Worm (Caenorhabditis elegans): Measurements from ENCODE around the gene W01C8.5.

The W01C8.5 gene

DNA sequence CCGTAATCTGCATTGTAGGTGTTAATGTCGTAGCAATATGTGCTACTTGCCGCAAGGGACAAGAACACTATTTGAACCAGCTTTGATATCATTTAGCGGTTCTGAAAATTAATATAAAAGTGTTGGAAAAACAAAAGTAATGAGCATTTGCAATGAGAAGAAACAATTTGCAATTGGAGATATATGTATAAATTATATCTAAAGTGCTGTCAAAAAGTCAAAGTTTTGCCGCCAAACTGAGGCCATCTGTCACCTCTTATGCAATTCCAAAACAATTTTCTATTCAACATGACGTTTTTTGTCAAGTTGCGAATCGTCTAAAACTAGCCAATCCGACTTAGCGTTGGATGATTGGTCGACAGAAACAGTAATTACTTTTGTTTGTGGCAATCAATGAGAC, at the start of gene W01C8.5:
Gene W01C8.5, minus strand, starts transcription at position 101 of the 400 bp plus-strand sequence.
- no peak for TF ChIP-seq elt-2 (tag; optimal IDR thresholded peaks at IDR 0.05)
- no peak for TF ChIP-seq hlh-6 (tag; optimal IDR thresholded peaks at IDR 0.05)
- no peak for TF ChIP-seq lin-11 (tag; optimal IDR thresholded peaks at IDR 0.05)
- no peak for TF ChIP-seq unc-55 (GFP tag; optimal IDR thresholded peaks at IDR 0.05)
- TF ChIP-seq dve-1 (tag; optimal IDR thresholded peaks at IDR 0.05) = no peak
- TF ChIP-seq unc-3 (GFP tag; conservative IDR thresholded peaks at IDR 0.05) = no peak
- TF ChIP-seq unc-3 (tag; optimal IDR thresholded peaks at IDR 0.05) = no peak
- TF ChIP-seq unc-86 (tag; optimal IDR thresholded peaks at IDR 0.05) = no peak
- no peak for TF ChIP-seq hlh-15 (tag; optimal IDR thresholded peaks at IDR 0.05)

DNA sequence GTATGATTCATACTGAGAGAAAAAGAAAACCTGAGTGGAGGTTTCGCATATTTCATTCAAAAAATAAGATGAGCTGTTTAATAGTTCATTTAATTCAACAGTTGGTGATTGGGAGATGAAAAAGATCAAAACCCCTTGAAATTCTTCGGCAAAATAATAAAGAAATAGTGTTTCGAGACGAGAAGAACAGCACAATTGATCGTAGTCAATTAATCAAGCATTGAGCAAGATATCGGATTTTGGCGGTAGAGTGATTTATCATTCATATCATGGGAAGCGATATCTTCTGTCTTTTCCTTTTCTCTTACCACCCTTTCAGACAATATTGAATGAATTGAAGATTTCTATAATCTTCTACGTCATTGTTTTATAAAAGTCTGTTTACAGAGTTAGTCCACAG, 49.6 kb upstream of the W01C8.5 start:
- TF ChIP-seq pax-1 (tag; optimal IDR thresholded peaks at IDR 0.05) = no peak
- peak; percentile 43 for TF ChIP-seq unc-55 (GFP tag; optimal IDR thresholded peaks at IDR 0.05)
- TF ChIP-seq gmeb-2 (tag; optimal IDR thresholded peaks at IDR 0.05) = no peak
- no peak for TF ChIP-seq C08G9.2 (tag; optimal IDR thresholded peaks at IDR 0.05)
- no peak for TF ChIP-seq fkh-10 (GFP tag; optimal IDR thresholded peaks at IDR 0.05)
- no peak for TF ChIP-seq ceh-45 (GFP tag; IDR thresholded peaks at IDR 0.05)
- TF ChIP-seq fax-1 (tag; optimal IDR thresholded peaks at IDR 0.05) = no peak
- TF ChIP-seq T23F11.4 (GFP tag; optimal IDR thresholded peaks at IDR 0.05) = no peak

DNA sequence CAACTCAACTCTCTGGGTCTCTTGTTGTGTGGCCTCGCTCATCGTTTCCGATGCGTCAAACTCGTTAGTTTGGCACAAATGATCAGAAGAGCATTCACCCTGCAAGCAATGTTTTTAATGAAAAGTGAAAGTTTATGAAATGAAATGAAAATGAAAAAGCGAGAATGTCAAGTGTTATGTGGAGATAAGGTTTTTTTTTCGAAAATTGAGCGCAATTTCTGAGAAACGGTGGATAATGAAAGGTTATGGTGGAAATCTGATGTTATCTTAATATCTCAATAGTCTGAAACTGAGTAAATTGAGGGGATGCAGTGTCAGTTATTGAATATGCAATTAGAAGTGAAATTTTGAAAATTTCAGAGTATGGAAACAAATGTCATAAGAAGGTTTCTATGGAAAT, 46.1 kb upstream of the W01C8.5 start, which contains the start of gene gnrr-4:
Gene gnrr-4, minus strand, starts transcription at position 101 of the 400 bp plus-strand sequence.
- no peak for TF ChIP-seq npax-4 (tag; optimal IDR thresholded peaks at IDR 0.05)
- TF ChIP-seq pax-1 (tag; optimal IDR thresholded peaks at IDR 0.05) = no peak
- TF ChIP-seq ceh-45 (GFP tag; IDR thresholded peaks at IDR 0.05) = no peak
- TF ChIP-seq madf-2 (tag; optimal IDR thresholded peaks at IDR 0.05) = no peak
- TF ChIP-seq ceh-14 (tag; optimal IDR thresholded peaks at IDR 0.05) = no peak
- no peak for TF ChIP-seq che-1 (tag; optimal IDR thresholded peaks at IDR 0.05)
- TF ChIP-seq lin-11 (tag; optimal IDR thresholded peaks at IDR 0.05) = no peak
- no peak for TF ChIP-seq elt-4 (tag; optimal IDR thresholded peaks at IDR 0.05)
- no peak for TF ChIP-seq Y22D7AL.16 (tag; optimal IDR thresholded peaks at IDR 0.05)
- TF ChIP-seq T23F11.4 (GFP tag; optimal IDR thresholded peaks at IDR 0.05) = no peak
- TF ChIP-seq gmeb-2 (tag; optimal IDR thresholded peaks at IDR 0.05) = no peak
- TF ChIP-seq ceh-19 (GFP tag; optimal IDR thresholded peaks at IDR 0.05) = no peak
- no peak for TF ChIP-seq ref-2 (tag; optimal IDR thresholded peaks at IDR 0.05)
- TF ChIP-seq pha-4 (tag; optimal IDR thresholded peaks at IDR 0.05) = no peak
- TF ChIP-seq zip-5 (tag; optimal IDR thresholded peaks at IDR 0.05) = no peak
- TF ChIP-seq syd-9 (tag; optimal IDR thresholded peaks at IDR 0.05) = no peak
- TF ChIP-seq C08G9.2 (tag; optimal IDR thresholded peaks at IDR 0.05) = no peak

DNA sequence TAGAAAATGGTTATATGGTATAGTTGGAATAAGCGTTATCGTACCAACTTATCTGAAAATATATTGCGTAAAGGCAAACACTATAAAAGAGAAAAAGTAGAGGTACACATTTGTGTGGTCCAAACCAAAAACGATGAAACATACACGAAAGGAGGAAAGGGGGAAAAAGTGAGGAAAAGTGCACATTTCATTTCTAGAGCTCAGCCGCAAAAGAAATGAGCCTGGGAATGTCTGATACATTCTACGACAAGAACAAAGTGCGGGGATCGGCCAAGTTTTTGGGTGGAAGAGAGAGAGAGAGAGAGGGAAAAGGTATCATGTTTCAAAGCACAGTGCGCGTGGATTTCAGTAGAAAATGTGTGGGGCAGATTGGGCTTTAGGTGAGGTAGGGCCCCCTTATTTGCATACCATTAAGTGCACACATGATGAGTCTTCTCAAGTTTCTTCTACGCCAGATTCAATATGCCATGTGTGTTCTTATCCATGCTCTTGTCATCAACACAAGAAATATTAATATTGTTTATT, 36.7 kb upstream of the W01C8.5 start, which contains the start of gene rgs-6:
Gene rgs-6, minus strand, starts transcription at position 51 of the 525 bp plus-strand sequence.
- no peak for TF ChIP-seq fkh-10 (GFP tag; optimal IDR thresholded peaks at IDR 0.05)
- peak; percentile 88 for TF ChIP-seq ceh-34 (tag; optimal IDR thresholded peaks at IDR 0.05)
- peak; percentile 71 for TF ChIP-seq ceh-19 (GFP tag; optimal IDR thresholded peaks at IDR 0.05)

DNA sequence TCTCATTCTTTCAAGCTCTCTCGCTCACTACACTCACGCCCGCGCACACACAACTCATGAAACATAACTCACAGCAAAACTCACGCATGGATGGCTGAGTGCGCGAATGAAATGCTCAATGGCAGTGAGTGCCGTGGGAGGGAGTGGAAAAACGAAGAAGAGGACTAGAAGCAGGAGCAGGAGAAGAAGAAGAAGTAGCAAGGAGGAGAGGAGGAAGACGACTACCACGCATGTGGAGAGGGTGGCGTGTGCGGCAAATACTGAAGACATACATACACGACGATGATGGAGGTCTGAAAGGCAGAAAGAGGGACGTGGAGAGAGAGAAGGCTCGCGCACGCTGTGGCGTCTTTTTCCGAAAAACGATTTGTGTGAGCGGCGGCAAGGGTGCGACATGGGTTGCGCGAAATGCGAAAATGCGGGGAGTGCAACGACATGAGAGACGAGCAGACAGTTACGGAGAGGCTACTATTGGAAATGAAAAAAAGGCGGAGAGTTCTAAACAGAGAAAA, 31.9 kb upstream of the W01C8.5 start:
- no peak for TF ChIP-seq ama-1 (optimal IDR thresholded peaks at IDR 0.05)
- no peak for TF ChIP-seq nhr-11 (tag; optimal IDR thresholded peaks at IDR 0.05)
- TF ChIP-seq hlh-6 (tag; optimal IDR thresholded peaks at IDR 0.05) = peak; percentile 30
- TF ChIP-seq ceh-31 (tag; optimal IDR thresholded peaks at IDR 0.05) = peak; percentile 80
- peak; percentile 79 for TF ChIP-seq ceh-19 (GFP tag; optimal IDR thresholded peaks at IDR 0.05)
- peak; percentile 4 for TF ChIP-seq rnt-1 (tag; optimal IDR thresholded peaks at IDR 0.05)
- TF ChIP-seq ttx-3 (tag; optimal IDR thresholded peaks at IDR 0.05) = no peak
- peak; percentile 32 for TF ChIP-seq ceh-2 (tag; optimal IDR thresholded peaks at IDR 0.05)
- TF ChIP-seq C08G9.2 (tag; optimal IDR thresholded peaks at IDR 0.05) = peak; percentile 61
- TF ChIP-seq unc-3 (GFP tag; conservative IDR thresholded peaks at IDR 0.05) = 0 out of 2 replicates have a peak, but pooled peaks have one; percentile 3
- TF ChIP-seq unc-3 (tag; optimal IDR thresholded peaks at IDR 0.05) = no peak
- no peak for TF ChIP-seq elt-2 (tag; optimal IDR thresholded peaks at IDR 0.05)
- TF ChIP-seq ceh-22 (tag; optimal IDR thresholded peaks at IDR 0.05) = no peak
- TF ChIP-seq C38D4.7 (GFP tag; optimal IDR thresholded peaks at IDR 0.05) = peak; percentile 11
- peak; percentile 78 for TF ChIP-seq ceh-18 (tag; optimal IDR thresholded peaks at IDR 0.05)
- peak; percentile 46 for TF ChIP-seq fax-1 (tag; optimal IDR thresholded peaks at IDR 0.05)
- TF ChIP-seq syd-9 (tag; optimal IDR thresholded peaks at IDR 0.05) = peak; percentile 30
- TF ChIP-seq sdc-2 (tag; optimal IDR thresholded peaks at IDR 0.05) = peak; percentile 15
- no peak for TF ChIP-seq fkh-10 (GFP tag; optimal IDR thresholded peaks at IDR 0.05)
- peak; percentile 3 for TF ChIP-seq tbx-7 (tag; optimal IDR thresholded peaks at IDR 0.05)
- TF ChIP-seq npax-4 (tag; optimal IDR thresholded peaks at IDR 0.05) = no peak
- TF ChIP-seq hlh-13 (GFP tag; optimal IDR thresholded peaks at IDR 0.05) = no peak
- TF ChIP-seq unc-42 (tag; optimal IDR thresholded peaks at IDR 0.05) = peak; percentile 70
- peak; percentile 36 for TF ChIP-seq unc-86 (tag; optimal IDR thresholded peaks at IDR 0.05)
- TF ChIP-seq F13H6.1 (tag; optimal IDR thresholded peaks at IDR 0.05) = peak; percentile 72
- TF ChIP-seq sox-4 (tag; optimal IDR thresholded peaks at IDR 0.05) = no peak
- TF ChIP-seq ceh-14 (tag; optimal IDR thresholded peaks at IDR 0.05) = peak; percentile 79
